Worm (Caenorhabditis elegans) whole organism, L3 larva: ENCODE measurements around the gene T26C5.4.
A peak's percentile ranks its signal among the peaks of the same experiment; 100 is the strongest.

Experiments
- R02D3.7 ChIP-seq: fragments of 150-350 bp; optimal IDR thresholded peaks from 2 replicates; lab custom pipeline; 2014; ENCODE audit warnings: missing biosample characterization, missing genetic modification characterization
- ZK546.5 ChIP-seq: sonication (generic microtip); optimal IDR thresholded peaks from 2 replicates; lab custom pipeline; 2017; ENCODE audit warnings: missing biosample characterization, missing genetic modification characterization
- aly-2 ChIP-seq: fragments of 150-350 bp; optimal IDR thresholded peaks from 2 replicates; lab custom pipeline; 2014; ENCODE audit warnings: missing biosample characterization, missing genetic modification characterization
- ama-1 ChIP-seq: fragments of 150-350 bp; optimal IDR thresholded peaks from 2 replicates; lab custom pipeline; 2018
- ceh-16 ChIP-seq: sonication (generic microtip); optimal IDR thresholded peaks from 2 replicates; lab custom pipeline; 2017; ENCODE audit warnings: missing biosample characterization, missing genetic modification characterization
- ceh-28 ChIP-seq: fragments of 150-350 bp; optimal IDR thresholded peaks from 2 replicates; lab custom pipeline; 2014; ENCODE audit warnings: missing biosample characterization, missing genetic modification reagents, missing genetic modification characterization
- daf-12 ChIP-seq: fragments of 150-350 bp; optimal IDR thresholded peaks from 2 replicates; lab custom pipeline; 2014; ENCODE audit warnings: missing biosample characterization, missing genetic modification reagents, missing genetic modification characterization
- egl-27 ChIP-seq: sonication (generic microtip); optimal IDR thresholded peaks from 4 replicates; lab custom pipeline; 2017; ENCODE audit warnings: missing biosample characterization, missing genetic modification reagents, missing genetic modification characterization
- egl-5 ChIP-seq: fragments of 150-350 bp; optimal IDR thresholded peaks from 2 replicates; lab custom pipeline; 2017; ENCODE audit warnings: missing biosample characterization, missing genetic modification reagents, missing genetic modification characterization, inconsistent platforms
- elt-1 ChIP-seq: fragments of 150-350 bp; optimal IDR thresholded peaks from 2 replicates; lab custom pipeline; 2014; ENCODE audit warnings: missing biosample characterization, missing genetic modification characterization
- elt-2 ChIP-seq: sonication (generic microtip); optimal IDR thresholded peaks from 2 replicates; lab custom pipeline; 2016; ENCODE audit warnings: missing genetic modification reagents, mild to moderate bottlenecking, missing genetic modification characterization, missing compliant biosample characterization
- elt-3 ChIP-seq, 3 experiments: fragments of 150-350 bp in 1 of 3; sonication (generic microtip) in 2 of 3; optimal IDR thresholded peaks; 2 replicates in 2 of 3; 4 replicates in 1 of 3; lab custom pipeline; 2014 to 2017; ENCODE audit warnings: missing biosample characterization in 3 of 3, missing genetic modification characterization in 3 of 3
- eor-1 ChIP-seq, 2 experiments: fragments of 150-350 bp; optimal IDR thresholded peaks; 2 replicates each; lab custom pipeline; 2014 to 2018; ENCODE audit warnings: missing biosample characterization in 2 of 2, missing genetic modification characterization in 2 of 2
- fkh-10 ChIP-seq: sonication (generic microtip); optimal IDR thresholded peaks from 2 replicates; lab custom pipeline; 2017; ENCODE audit warnings: missing biosample characterization, missing genetic modification reagents, missing genetic modification characterization
- fkh-2 ChIP-seq: fragments of 150-350 bp; optimal IDR thresholded peaks from 2 replicates; lab custom pipeline; 2014; ENCODE audit warnings: missing biosample characterization, missing genetic modification reagents, missing genetic modification characterization
- fos-1 ChIP-seq: fragments of 150-350 bp; optimal IDR thresholded peaks from 2 replicates; lab custom pipeline; 2014; ENCODE audit warnings: missing biosample characterization, missing genetic modification characterization
- hmg-11 ChIP-seq: sonication (generic microtip); optimal IDR thresholded peaks from 2 replicates; lab custom pipeline; 2016; ENCODE audit warnings: missing genetic modification characterization, missing compliant biosample characterization
- jun-1 ChIP-seq: fragments of 150-350 bp; optimal IDR thresholded peaks from 2 replicates; lab custom pipeline; 2014; ENCODE audit warnings: missing biosample characterization, missing genetic modification reagents, missing genetic modification characterization
- lin-15B ChIP-seq: fragments of 150-350 bp; optimal IDR thresholded peaks from 2 replicates; lab custom pipeline; 2014; ENCODE audit warnings: missing biosample characterization, missing genetic modification characterization
- lin-39 ChIP-seq: fragments of 150-350 bp; optimal IDR thresholded peaks from 2 replicates; lab custom pipeline; 2018; ENCODE audit warnings: missing biosample characterization, missing genetic modification reagents, missing genetic modification characterization
- lsy-12 ChIP-seq: sonication (generic microtip); optimal IDR thresholded peaks from 2 replicates; lab custom pipeline; 2016; ENCODE audit warnings: mild to moderate bottlenecking, missing genetic modification characterization, missing compliant biosample characterization
- mdl-1 ChIP-seq: fragments of 150-350 bp; optimal IDR thresholded peaks from 2 replicates; lab custom pipeline; 2014; ENCODE audit warnings: missing biosample characterization, missing genetic modification characterization
- mml-1 ChIP-seq: fragments of 150-350 bp; sonication (generic microtip); optimal IDR thresholded peaks from 3 replicates; lab custom pipeline; 2014; ENCODE audit warnings: missing biosample characterization, missing genetic modification characterization
- nfya-1 ChIP-seq: sonication (generic microtip); optimal IDR thresholded peaks from 2 replicates; lab custom pipeline; 2017; ENCODE audit warnings: missing genetic modification characterization, mild to moderate bottlenecking, missing compliant biosample characterization, antibody characterized with exemption, moderate library complexity; ENCODE audit not compliant: insufficient read depth
- nhr-11 ChIP-seq: fragments of 150-350 bp; optimal IDR thresholded peaks from 2 replicates; lab custom pipeline; 2014; ENCODE audit warnings: missing biosample characterization, missing genetic modification characterization
- nhr-12 ChIP-seq: fragments of 150-350 bp; optimal IDR thresholded peaks from 2 replicates; lab custom pipeline; 2014; ENCODE audit warnings: missing biosample characterization, missing genetic modification characterization
- nhr-23 ChIP-seq: fragments of 150-350 bp; optimal IDR thresholded peaks from 2 replicates; lab custom pipeline; 2014; ENCODE audit warnings: missing biosample characterization, missing genetic modification reagents, missing genetic modification characterization
- nhr-237 ChIP-seq: fragments of 150-350 bp; optimal IDR thresholded peaks from 2 replicates; lab custom pipeline; 2014; ENCODE audit warnings: missing biosample characterization, missing genetic modification characterization
- nhr-25 ChIP-seq: sonication (generic microtip); optimal IDR thresholded peaks from 2 replicates; lab custom pipeline; 2017; ENCODE audit warnings: missing biosample characterization, missing genetic modification characterization
- nhr-28 ChIP-seq: fragments of 150-350 bp; optimal IDR thresholded peaks from 2 replicates; lab custom pipeline; 2014; ENCODE audit warnings: missing biosample characterization, missing genetic modification characterization
- nhr-43 ChIP-seq: sonication (generic microtip); optimal IDR thresholded peaks from 2 replicates; lab custom pipeline; 2016; ENCODE audit warnings: mild to moderate bottlenecking, missing genetic modification characterization, missing compliant biosample characterization; ENCODE audit not compliant: poor library complexity, severe bottlenecking
- nhr-67 ChIP-seq: fragments of 150-350 bp; optimal IDR thresholded peaks from 2 replicates; lab custom pipeline; 2014; ENCODE audit warnings: missing biosample characterization, missing genetic modification characterization
- nhr-76 ChIP-seq: fragments of 150-350 bp; sonication (generic microtip); optimal IDR thresholded peaks from 5 replicates; lab custom pipeline; 2014; ENCODE audit warnings: missing biosample characterization, missing genetic modification characterization
- nhr-77 ChIP-seq: fragments of 150-350 bp; optimal IDR thresholded peaks from 2 replicates; lab custom pipeline; 2014; ENCODE audit warnings: missing biosample characterization, missing genetic modification characterization
- pha-4 ChIP-seq: fragments of 150-350 bp; optimal IDR thresholded peaks from 2 replicates; lab custom pipeline; 2014; ENCODE audit warnings: missing biosample characterization, missing genetic modification reagents, missing genetic modification characterization
- pqm-1 ChIP-seq: fragments of 150-350 bp; optimal IDR thresholded peaks from 2 replicates; lab custom pipeline; 2017; ENCODE audit warnings: missing biosample characterization, missing genetic modification characterization, inconsistent platforms
- sea-2 ChIP-seq: fragments of 150-350 bp; sonication (generic microtip); optimal IDR thresholded peaks from 4 replicates; lab custom pipeline; 2014; ENCODE audit warnings: missing biosample characterization, missing genetic modification reagents, missing genetic modification characterization
- skn-1 ChIP-seq: fragments of 150-350 bp; optimal IDR thresholded peaks from 2 replicates; lab custom pipeline; 2014; ENCODE audit warnings: missing biosample characterization, missing genetic modification characterization
- snpc-4 ChIP-seq: fragments of 150-350 bp; optimal IDR thresholded peaks from 2 replicates; lab custom pipeline; 2014; ENCODE audit warnings: missing biosample characterization, missing genetic modification characterization
- tbx-2 ChIP-seq: sonication (generic microtip); optimal IDR thresholded peaks from 2 replicates; lab custom pipeline; 2016; ENCODE audit warnings: mild to moderate bottlenecking, missing genetic modification characterization, missing compliant biosample characterization
- unc-39 ChIP-seq: sonication (generic microtip); optimal IDR thresholded peaks from 4 replicates; lab custom pipeline; 2017; ENCODE audit warnings: missing biosample characterization, missing genetic modification characterization
- unc-62 ChIP-seq: fragments of 150-350 bp; sonication (generic microtip); optimal IDR thresholded peaks from 4 replicates; lab custom pipeline; 2014; ENCODE audit warnings: missing biosample characterization, missing genetic modification reagents, missing genetic modification characterization
- zag-1 ChIP-seq: fragments of 150-350 bp; optimal IDR thresholded peaks from 2 replicates; lab custom pipeline; 2014; ENCODE audit warnings: missing biosample characterization, missing genetic modification characterization
- ztf-11 ChIP-seq: fragments of 150-350 bp; optimal IDR thresholded peaks from 2 replicates; lab custom pipeline; 2014; ENCODE audit warnings: missing biosample characterization, missing genetic modification characterization
- ztf-4 ChIP-seq: fragments of 150-350 bp; optimal IDR thresholded peaks from 2 replicates; lab custom pipeline; 2014; ENCODE audit warnings: missing biosample characterization, missing genetic modification characterization

Gene T26C5.4

ce11 chrII:9283668-9284357, 33.5 kb upstream of the T26C5.4 start:
- TF ChIP-seq sea-2 (GFP tag; lab: Kevin White, UChicago) (no peak), ceh-28 (peak; percentile 71), egl-5 (tag; lab: Kevin White, UChicago) (peak; percentile 42), hmg-11 (no peak), snpc-4 (no peak), mml-1 (tag; lab: Kevin White, UChicago) (peak; percentile 29), fos-1 (tag; lab: Kevin White, UChicago) (peak; percentile 74), pha-4 (tag; lab: Kevin White, UChicago) (peak; percentile 82), nhr-28 (tag; lab: Kevin White, UChicago) (no peak), elt-2 (tag; lab: Kevin White, UChicago) (peak; percentile 89), nhr-25 (tag; lab: Kevin White, UChicago) (peak; percentile 62), ztf-4 (tag; lab: Kevin White, UChicago) (no peak), elt-1 (peak; percentile 32), mdl-1 (tag; lab: Kevin White, UChicago) (peak; percentile 82), ZK546.5 (no peak), nfya-1 (tag; lab: Kevin White, UChicago) (peak; percentile 69), lin-39 (peak; percentile 51), skn-1 (tag; lab: Kevin White, UChicago) (peak; percentile 70), jun-1 (tag; lab: Kevin White, UChicago) (peak; percentile 72), lsy-12 (tag; lab: Kevin White, UChicago) (peak; percentile 54), daf-12 (tag; lab: Kevin White, UChicago) (no peak), elt-3 (tag; optimal IDR thresholded peaks at IDR 0.05; lab: Kevin White, UChicago) (peak in 1 of 3 experiments; percentile 51), nhr-43 (tag; lab: Kevin White, UChicago) (peak; percentile 90), ama-1 (lab: Kevin White, UChicago) (peak; percentile 24), nhr-23 (tag; lab: Kevin White, UChicago) (peak; percentile 84), nhr-11 (peak; percentile 8), pqm-1 (tag; lab: Kevin White, UChicago) (peak; percentile 75), egl-27 (tag; lab: Kevin White, UChicago) (peak; percentile 29), nhr-237 (no peak), fkh-2 (no peak)

- TF ChIP-seq R02D3.7 (peak; percentile 51), unc-39 (tag; lab: Kevin White, UChicago) (no peak), pha-4 (tag; lab: Kevin White, UChicago) (peak; percentile 90), tbx-2 (tag; lab: Kevin White, UChicago) (peak; percentile 78), nhr-23 (tag; lab: Kevin White, UChicago) (peak; percentile 90), snpc-4 (peak; percentile 28), elt-2 (tag; lab: Kevin White, UChicago) (peak; percentile 88), fos-1 (tag; lab: Kevin White, UChicago) (peak; percentile 78), fkh-2 (no peak), sea-2 (GFP tag; lab: Kevin White, UChicago) (no peak), mml-1 (tag; lab: Kevin White, UChicago) (no peak), nhr-43 (tag; lab: Kevin White, UChicago) (peak; percentile 81), pqm-1 (tag; lab: Kevin White, UChicago) (peak; percentile 95), ama-1 (lab: Kevin White, UChicago) (peak; percentile 91), eor-1 (tag; optimal IDR thresholded peaks at IDR 0.05; lab: Kevin White, UChicago) (no peak), zag-1 (no peak), ztf-11 (tag; lab: Kevin White, UChicago) (peak; percentile 32), ceh-28 (peak; percentile 94), nhr-11 (peak; percentile 88), nhr-77 (tag; lab: Kevin White, UChicago) (no peak), lin-39 (peak; percentile 96), skn-1 (tag; lab: Kevin White, UChicago) (peak; percentile 64), hmg-11 (peak; percentile 99), ceh-16 (no peak), unc-62 (GFP tag; lab: Kevin White, UChicago) (peak; percentile 87), nhr-67 (no peak), jun-1 (tag; lab: Kevin White, UChicago) (peak; percentile 93), nhr-25 (tag; lab: Kevin White, UChicago) (peak; percentile 97), nhr-12 (tag; lab: Kevin White, UChicago) (no peak), daf-12 (tag; lab: Kevin White, UChicago) (no peak), ZK546.5 (no peak), nhr-28 (tag; lab: Kevin White, UChicago) (no peak), lin-15B (tag; lab: Kevin White, UChicago) (peak; percentile 88), aly-2 (tag; lab: Kevin White, UChicago) (peak; percentile 16), egl-5 (tag; lab: Kevin White, UChicago) (peak; percentile 56), elt-1 (peak; percentile 15), fkh-10 (GFP tag; lab: Kevin White, UChicago) (peak; percentile 61), lsy-12 (tag; lab: Kevin White, UChicago) (peak; percentile 96), nhr-76 (tag; lab: Kevin White, UChicago) (no peak), nhr-237 (no peak), elt-3 (tag; optimal IDR thresholded peaks at IDR 0.05; lab: Kevin White, UChicago) (peak in 1 of 3 experiments; percentile 62), nfya-1 (tag; lab: Kevin White, UChicago) (peak; percentile 97), egl-27 (tag; lab: Kevin White, UChicago) (peak; percentile 13), mdl-1 (tag; lab: Kevin White, UChicago) (peak; percentile 64)
These were observed 32.5 kb upstream of the T26C5.4 start for ce11 chrII:9282787-9283186.
